Worm (Caenorhabditis elegans): Measurements from ENCODE around the gene abts-3.

The abts-3 gene

ce11 chrII:6103986-6104385, 28.7 kb upstream of the abts-3 start:
- TF ChIP-seq ahr-1 (tag; optimal IDR thresholded peaks at IDR 0.05) (no peak), elt-2 (tag; optimal IDR thresholded peaks at IDR 0.05) (no peak), nhr-232 (tag; optimal IDR thresholded peaks at IDR 0.05) (no peak), rnt-1 (tag; optimal IDR thresholded peaks at IDR 0.05) (no peak), ceh-45 (GFP tag; IDR thresholded peaks at IDR 0.05) (no peak), tbx-7 (tag; optimal IDR thresholded peaks at IDR 0.05) (no peak), ceh-2 (tag; optimal IDR thresholded peaks at IDR 0.05) (no peak), pax-1 (tag; optimal IDR thresholded peaks at IDR 0.05) (no peak), pros-1 (tag; optimal IDR thresholded peaks at IDR 0.05) (no peak)

ce11 chrII:6107773-6108172, 24.9 kb upstream of the abts-3 start:
- TF ChIP-seq syd-9 (tag; optimal IDR thresholded peaks at IDR 0.05) (no peak), C08G9.2 (tag; optimal IDR thresholded peaks at IDR 0.05) (no peak), tbx-7 (tag; optimal IDR thresholded peaks at IDR 0.05) (no peak), unc-42 (tag; optimal IDR thresholded peaks at IDR 0.05) (no peak), sox-4 (tag; optimal IDR thresholded peaks at IDR 0.05) (no peak), fkh-10 (GFP tag; optimal IDR thresholded peaks at IDR 0.05) (no peak), nhr-11 (tag; optimal IDR thresholded peaks at IDR 0.05) (no peak), pax-1 (tag; optimal IDR thresholded peaks at IDR 0.05) (no peak), ztf-16 (tag; optimal IDR thresholded peaks at IDR 0.05) (no peak), che-1 (tag; optimal IDR thresholded peaks at IDR 0.05) (no peak), ahr-1 (tag; optimal IDR thresholded peaks at IDR 0.05) (no peak), ama-1 (optimal IDR thresholded peaks at IDR 0.05) (no peak), C38D4.7 (GFP tag; optimal IDR thresholded peaks at IDR 0.05) (no peak), elt-2 (tag; optimal IDR thresholded peaks at IDR 0.05) (no peak), ref-2 (tag; optimal IDR thresholded peaks at IDR 0.05) (no peak)

ce11 chrII:6109989-6110388, 22.7 kb upstream of the abts-3 start:
- TF ChIP-seq hlh-6 (tag; optimal IDR thresholded peaks at IDR 0.05): no peak
- no peak for TF ChIP-seq che-1 (tag; optimal IDR thresholded peaks at IDR 0.05)
- TF ChIP-seq ceh-19 (GFP tag; optimal IDR thresholded peaks at IDR 0.05): no peak
- no peak for TF ChIP-seq ceh-31 (tag; optimal IDR thresholded peaks at IDR 0.05)
- no peak for TF ChIP-seq ceh-30 (tag; optimal IDR thresholded peaks at IDR 0.05)
- no peak for TF ChIP-seq nhr-232 (tag; optimal IDR thresholded peaks at IDR 0.05)
- TF ChIP-seq elt-2 (tag; optimal IDR thresholded peaks at IDR 0.05): no peak
- TF ChIP-seq ahr-1 (tag; optimal IDR thresholded peaks at IDR 0.05): no peak
- TF ChIP-seq sox-4 (tag; optimal IDR thresholded peaks at IDR 0.05): no peak
- no peak for TF ChIP-seq ets-4 (tag; optimal IDR thresholded peaks at IDR 0.05)
- no peak for TF ChIP-seq C38D4.7 (GFP tag; optimal IDR thresholded peaks at IDR 0.05)
- TF ChIP-seq eyg-1 (tag; optimal IDR thresholded peaks at IDR 0.05): no peak
- TF ChIP-seq syd-9 (tag; optimal IDR thresholded peaks at IDR 0.05): no peak
- TF ChIP-seq dmd-4 (tag; optimal IDR thresholded peaks at IDR 0.05; ENCODE audit: borderline replicate concordance): no peak
- TF ChIP-seq ceh-9 (tag; optimal IDR thresholded peaks at IDR 0.05): no peak
- no peak for TF ChIP-seq ceh-2 (tag; optimal IDR thresholded peaks at IDR 0.05)
- TF ChIP-seq pag-3 (tag; optimal IDR thresholded peaks at IDR 0.05; ENCODE audit: borderline replicate concordance): no peak
- no peak for TF ChIP-seq ttx-3 (tag; optimal IDR thresholded peaks at IDR 0.05)

ce11 chrII:6113187-6113586, 19.5 kb upstream of the abts-3 start, which contains the start of gene heri-1:
TSS of gene heri-1 (minus strand) at chrII:6113194.
- TF ChIP-seq syd-9 (tag; optimal IDR thresholded peaks at IDR 0.05) (no peak), C08G9.2 (tag; optimal IDR thresholded peaks at IDR 0.05) (no peak), fkh-10 (GFP tag; optimal IDR thresholded peaks at IDR 0.05) (no peak)

- TF ChIP-seq pqm-1 (tag; optimal IDR thresholded peaks at IDR 0.05) (no peak), ceh-31 (tag; optimal IDR thresholded peaks at IDR 0.05) (peak; percentile 38), unc-42 (tag; optimal IDR thresholded peaks at IDR 0.05) (peak; percentile 95)
Observed at ce11 chrII:6113842-6114441, 18.8 kb upstream of the abts-3 start.

- TF ChIP-seq ceh-30 (tag; optimal IDR thresholded peaks at IDR 0.05) (no peak), lin-11 (tag; optimal IDR thresholded peaks at IDR 0.05) (no peak), Y22D7AL.16 (tag; optimal IDR thresholded peaks at IDR 0.05) (no peak), F13H6.1 (tag; optimal IDR thresholded peaks at IDR 0.05) (no peak), ceh-9 (tag; optimal IDR thresholded peaks at IDR 0.05) (no peak), unc-42 (tag; optimal IDR thresholded peaks at IDR 0.05) (no peak), ceh-18 (tag; optimal IDR thresholded peaks at IDR 0.05) (no peak), madf-2 (tag; optimal IDR thresholded peaks at IDR 0.05) (no peak), ceh-6 (GFP tag; optimal IDR thresholded peaks at IDR 0.05) (no peak)
Observed at ce11 chrII:6115283-6115682, 17.4 kb upstream of the abts-3 start.

Measured in whole organism, late embryonic.